Worm (Caenorhabditis elegans) whole organism, mixed stage, embryonic: Measurements from ENCODE around the gene ZC404.15.

Experiments used
- M03D4.4 ChIP-seq: sonication (generic microtip); optimal IDR thresholded peaks from 2 replicates; lab custom pipeline; 2017; ENCODE audit warnings: mild to moderate bottlenecking, missing genetic modification characterization, missing compliant biosample characterization
- bed-3 ChIP-seq: fragments of 200-800 bp; sonication (Bioruptor generic); optimal IDR thresholded peaks from 3 replicates; lab custom pipeline; 2018; ENCODE audit warnings: mild to moderate bottlenecking, missing genetic modification characterization, moderate library complexity, missing compliant biosample characterization
- blmp-1 ChIP-seq: fragments of 150-350 bp; optimal IDR thresholded peaks from 2 replicates; lab custom pipeline; 2014; ENCODE audit warnings: missing biosample characterization, missing genetic modification characterization
- ceh-83 ChIP-seq: fragments of 200-800 bp; sonication (Bioruptor generic); optimal IDR thresholded peaks from 2 replicates; lab custom pipeline; 2018; ENCODE audit warnings: mild to moderate bottlenecking, missing genetic modification characterization, missing compliant biosample characterization
- ces-1 ChIP-seq: fragments of 150-350 bp; optimal IDR thresholded peaks from 2 replicates; lab custom pipeline; 2014; ENCODE audit warnings: missing biosample characterization, missing genetic modification reagents, missing genetic modification characterization
- cnd-1 ChIP-seq: fragments of 200-800 bp; sonication (Bioruptor generic); optimal IDR thresholded peaks from 2 replicates; lab custom pipeline; 2018; ENCODE audit warnings: mild to moderate bottlenecking, missing genetic modification characterization, missing compliant biosample characterization
- drap-1 ChIP-seq: fragments of 200-800 bp; sonication (Bioruptor generic); optimal IDR thresholded peaks from 3 replicates; lab custom pipeline; 2018; ENCODE audit warnings: mild to moderate bottlenecking, missing genetic modification characterization, missing compliant biosample characterization
- flh-1 ChIP-seq: fragments of 200-800 bp; sonication (Bioruptor generic); optimal IDR thresholded peaks from 2 replicates; lab custom pipeline; 2018; ENCODE audit warnings: mild to moderate bottlenecking, missing genetic modification characterization, moderate library complexity, missing compliant biosample characterization
- ham-2 ChIP-seq: fragments of 200-800 bp; sonication (Bioruptor generic); optimal IDR thresholded peaks from 2 replicates; lab custom pipeline; 2018; ENCODE audit warnings: mild to moderate bottlenecking, missing genetic modification characterization, missing compliant biosample characterization
- hlh-1 ChIP-seq: fragments of 150-350 bp; optimal IDR thresholded peaks from 2 replicates; lab custom pipeline; 2014; ENCODE audit warnings: missing biosample characterization, missing genetic modification reagents, missing genetic modification characterization
- lin-13 ChIP-seq: fragments of 150-350 bp; optimal IDR thresholded peaks from 2 replicates; lab custom pipeline; 2014; ENCODE audit warnings: missing biosample characterization, missing genetic modification characterization
- lin-32 ChIP-seq: fragments of 200-800 bp; sonication (Bioruptor generic); optimal IDR thresholded peaks from 2 replicates; lab custom pipeline; 2018; ENCODE audit warnings: mild to moderate bottlenecking, missing genetic modification characterization, missing compliant biosample characterization
- mab-5 ChIP-seq: fragments of 150-350 bp; optimal IDR thresholded peaks from 2 replicates; lab custom pipeline; 2014; ENCODE audit warnings: missing biosample characterization, missing genetic modification characterization
- mep-1 ChIP-seq: fragments of 150-350 bp; optimal IDR thresholded peaks from 2 replicates; lab custom pipeline; 2017; ENCODE audit warnings: missing biosample characterization, missing genetic modification reagents, missing genetic modification characterization, inconsistent platforms
- mls-2 ChIP-seq: sonication (generic microtip); optimal IDR thresholded peaks from 2 replicates; lab custom pipeline; 2016; ENCODE audit warnings: mild to moderate bottlenecking, missing genetic modification characterization, moderate library complexity, missing compliant biosample characterization
- nhr-12 ChIP-seq: fragments of 150-350 bp; optimal IDR thresholded peaks from 2 replicates; lab custom pipeline; 2014; ENCODE audit warnings: missing biosample characterization, missing genetic modification characterization
- nhr-2 ChIP-seq: fragments of 150-350 bp; optimal IDR thresholded peaks from 2 replicates; lab custom pipeline; 2014; ENCODE audit warnings: missing biosample characterization, missing genetic modification characterization
- nhr-237 ChIP-seq: fragments of 150-350 bp; optimal IDR thresholded peaks from 2 replicates; lab custom pipeline; 2014; ENCODE audit warnings: missing biosample characterization, missing genetic modification characterization
- nhr-28 ChIP-seq: fragments of 150-350 bp; optimal IDR thresholded peaks from 2 replicates; lab custom pipeline; 2014; ENCODE audit warnings: missing biosample characterization, missing genetic modification characterization
- nhr-76 ChIP-seq: sonication (generic microtip); optimal IDR thresholded peaks from 2 replicates; lab custom pipeline; 2017; ENCODE audit warnings: missing biosample characterization, missing genetic modification characterization
- pha-4 ChIP-seq: fragments of 150-350 bp; optimal IDR thresholded peaks from 2 replicates; lab custom pipeline; 2018; ENCODE audit warnings: missing biosample characterization, missing genetic modification reagents, missing genetic modification characterization
- snpc-4 ChIP-seq: fragments of 150-350 bp; optimal IDR thresholded peaks from 2 replicates; lab custom pipeline; 2014; ENCODE audit warnings: missing biosample characterization, missing genetic modification characterization
- tbx-8 ChIP-seq: fragments of 200-800 bp; sonication (Bioruptor generic); optimal IDR thresholded peaks from 2 replicates; lab custom pipeline; 2018; ENCODE audit warnings: mild to moderate bottlenecking, missing genetic modification characterization, moderate library complexity, missing compliant biosample characterization
- unc-120 ChIP-seq: sonication (generic microtip); optimal IDR thresholded peaks from 2 replicates; lab custom pipeline; 2017; ENCODE audit warnings: missing genetic modification characterization, missing compliant biosample characterization; ENCODE audit not compliant: poor library complexity, severe bottlenecking
- ztf-11 ChIP-seq: fragments of 150-350 bp; optimal IDR thresholded peaks from 2 replicates; lab custom pipeline; 2014; ENCODE audit warnings: missing biosample characterization, missing genetic modification characterization

Gene ZC404.15

DNA sequence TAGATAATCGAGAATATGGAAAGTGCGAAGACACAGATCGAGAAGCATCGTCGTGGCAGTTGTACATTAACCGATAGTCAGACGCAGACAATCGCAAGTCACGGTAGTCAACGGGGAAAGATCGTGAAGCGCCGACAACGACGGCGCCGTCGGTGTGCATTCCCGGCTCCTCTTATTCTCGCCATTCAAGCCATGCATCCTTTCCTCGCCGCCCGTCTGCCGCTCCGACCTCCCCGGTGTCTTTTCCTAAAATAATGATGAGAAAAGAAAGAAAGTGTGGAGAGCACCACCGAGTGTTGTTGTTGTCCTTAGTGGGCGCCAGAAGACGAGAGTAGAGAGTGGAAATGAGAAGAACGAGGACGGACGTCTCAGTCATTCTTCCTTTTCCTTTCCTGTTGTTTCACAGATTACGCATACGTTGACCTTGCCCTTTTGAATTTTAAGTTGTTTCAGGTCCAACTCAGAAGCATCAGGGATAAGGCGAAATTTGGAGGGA is 13.5 kb downstream of the ZC404.15 start, which contains the start of gene ZC404.1:
TSS of gene ZC404.1 (plus strand) at position 446 of the 496 bp plus-strand sequence.
- TF ChIP-seq M03D4.4 (tag; lab: Kevin White, UChicago): no peak
- TF ChIP-seq pha-4 (tag; lab: Kevin White, UChicago): no peak
- TF ChIP-seq bed-3 (GFP tag; lab: Kevin White, UChicago): no peak
- no peak for TF ChIP-seq ztf-11 (tag; lab: Kevin White, UChicago)
- no peak for TF ChIP-seq snpc-4 (tag; lab: Kevin White, UChicago)
- no peak for TF ChIP-seq tbx-8
- no peak for TF ChIP-seq unc-120 (tag; lab: Kevin White, UChicago)
- no peak for TF ChIP-seq mep-1 (tag; lab: Kevin White, UChicago)
- no peak for TF ChIP-seq ceh-83 (GFP tag; lab: Kevin White, UChicago)
- TF ChIP-seq ces-1 (GFP tag; lab: Kevin White, UChicago): no peak

DNA sequence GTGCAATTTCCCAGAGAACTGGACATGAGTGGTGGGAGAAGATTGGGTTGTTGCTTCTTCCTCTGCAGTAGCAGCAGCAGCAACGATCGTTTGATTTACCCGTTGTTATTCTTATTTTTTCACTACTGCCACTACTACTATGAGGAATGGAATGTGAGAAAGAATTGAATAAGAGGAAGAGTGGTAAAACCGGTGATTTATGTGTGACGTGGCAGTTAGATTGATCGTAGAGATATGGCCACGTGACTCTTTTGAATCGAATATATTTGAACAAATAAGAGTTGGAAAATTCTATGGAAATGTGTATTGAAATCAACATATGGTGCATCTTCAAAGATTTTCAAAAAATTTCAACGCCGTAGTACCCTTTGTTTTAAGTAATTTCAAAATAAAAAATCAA is 16.0 kb downstream of the ZC404.15 start:
- no peak for TF ChIP-seq nhr-237 (tag; lab: Kevin White, UChicago)
- TF ChIP-seq nhr-28: no peak
- TF ChIP-seq nhr-12: no peak
- TF ChIP-seq bed-3 (GFP tag; lab: Kevin White, UChicago): no peak

DNA sequence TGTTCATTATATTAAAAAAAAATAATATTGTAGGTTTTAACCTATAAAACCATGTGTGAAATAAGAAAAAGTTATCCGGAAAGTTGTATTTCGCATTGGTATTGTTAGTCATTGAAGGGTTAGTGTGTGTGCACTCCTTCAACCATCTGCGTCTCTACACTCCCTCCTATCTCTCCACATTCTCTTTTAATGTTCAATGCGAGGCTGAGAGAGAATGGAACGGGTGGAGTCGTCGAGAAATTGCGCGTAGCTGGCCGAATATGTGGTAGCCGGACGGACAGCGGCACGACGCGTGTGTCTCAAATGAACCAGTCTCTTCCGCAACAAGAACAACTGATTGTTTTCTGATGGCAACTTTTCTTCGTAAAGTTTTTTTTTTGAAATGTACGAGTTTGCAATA is 16.6 kb downstream of the ZC404.15 start:
- TF ChIP-seq blmp-1 (tag; lab: Kevin White, UChicago): no peak
- no peak for TF ChIP-seq pha-4 (tag; lab: Kevin White, UChicago)
- TF ChIP-seq lin-13 (tag; lab: Kevin White, UChicago): no peak
- TF ChIP-seq ham-2 (GFP tag; lab: Kevin White, UChicago): peak; percentile 46
- peak; percentile 29 for TF ChIP-seq ces-1 (GFP tag; lab: Kevin White, UChicago)
- TF ChIP-seq ztf-11 (tag; lab: Kevin White, UChicago): no peak
- TF ChIP-seq unc-120 (tag; lab: Kevin White, UChicago): peak; percentile 79
- TF ChIP-seq hlh-1 (tag; lab: Kevin White, UChicago): peak; percentile 58
- peak; percentile 33 for TF ChIP-seq mls-2 (tag; lab: Kevin White, UChicago)

DNA sequence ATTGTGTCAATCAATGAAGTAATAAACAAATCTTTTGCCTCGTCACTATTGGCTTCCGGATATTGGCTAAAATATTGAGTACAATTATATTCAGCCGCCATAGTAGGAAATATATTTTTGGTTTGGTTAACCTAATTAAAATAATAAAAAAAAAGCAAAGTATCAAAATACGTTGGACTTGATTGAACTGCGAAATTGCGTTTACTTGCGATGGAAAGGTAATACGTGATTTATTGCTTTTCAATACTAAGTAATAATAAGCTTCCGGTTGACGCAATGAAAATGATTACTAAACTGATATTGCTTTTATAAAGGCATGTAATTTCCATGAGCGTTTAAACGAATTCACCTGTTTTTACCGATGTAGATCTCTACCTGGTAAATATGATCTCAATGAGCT is 19.3 kb downstream of the ZC404.15 start, which contains the start of gene dmsr-9:
TSS of gene dmsr-9 (minus strand) at position 101 of the 400 bp plus-strand sequence.
- TF ChIP-seq mls-2 (tag; lab: Kevin White, UChicago) (no peak), nhr-237 (tag; lab: Kevin White, UChicago) (no peak), nhr-76 (no peak), snpc-4 (tag; lab: Kevin White, UChicago) (no peak), bed-3 (GFP tag; lab: Kevin White, UChicago) (no peak), lin-13 (tag; lab: Kevin White, UChicago) (no peak), flh-1 (no peak), ztf-11 (tag; lab: Kevin White, UChicago) (no peak), cnd-1 (tag; lab: Kevin White, UChicago) (no peak), nhr-2 (tag; lab: Kevin White, UChicago) (no peak), mab-5 (tag; lab: Kevin White, UChicago) (no peak), lin-32 (GFP tag; lab: Kevin White, UChicago) (no peak), drap-1 (GFP tag; lab: Kevin White, UChicago) (no peak), ceh-83 (GFP tag; lab: Kevin White, UChicago) (no peak), M03D4.4 (tag; lab: Kevin White, UChicago) (no peak)

DNA sequence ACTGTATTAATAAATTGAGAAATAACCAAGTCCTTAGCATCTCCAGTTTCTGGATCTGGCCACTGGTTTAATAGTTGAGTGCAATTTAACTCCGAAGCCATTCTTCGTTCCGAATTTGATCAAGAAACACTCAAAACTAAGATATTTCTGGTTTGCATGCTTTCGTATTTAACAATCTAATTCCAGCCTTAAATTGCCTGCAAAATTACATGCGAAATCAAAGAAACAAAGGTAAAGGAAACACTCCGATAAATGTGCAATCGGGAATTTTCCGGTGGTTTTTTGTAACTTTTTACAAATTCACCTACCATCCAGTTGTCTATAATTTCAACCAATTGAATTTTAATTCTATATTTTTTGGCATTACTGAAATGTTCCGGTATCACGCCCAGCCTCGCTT is 21.6 kb downstream of the ZC404.15 start, which contains the start of gene dmsr-10:
TSS of gene dmsr-10 (minus strand) at position 101 of the 400 bp plus-strand sequence.
- TF ChIP-seq tbx-8 (no peak), M03D4.4 (tag; lab: Kevin White, UChicago) (no peak), ham-2 (GFP tag; lab: Kevin White, UChicago) (no peak), bed-3 (GFP tag; lab: Kevin White, UChicago) (no peak), ces-1 (GFP tag; lab: Kevin White, UChicago) (no peak), ceh-83 (GFP tag; lab: Kevin White, UChicago) (no peak)
- TF ChIP-seq, all 35 proteins: peak for 0

DNA sequence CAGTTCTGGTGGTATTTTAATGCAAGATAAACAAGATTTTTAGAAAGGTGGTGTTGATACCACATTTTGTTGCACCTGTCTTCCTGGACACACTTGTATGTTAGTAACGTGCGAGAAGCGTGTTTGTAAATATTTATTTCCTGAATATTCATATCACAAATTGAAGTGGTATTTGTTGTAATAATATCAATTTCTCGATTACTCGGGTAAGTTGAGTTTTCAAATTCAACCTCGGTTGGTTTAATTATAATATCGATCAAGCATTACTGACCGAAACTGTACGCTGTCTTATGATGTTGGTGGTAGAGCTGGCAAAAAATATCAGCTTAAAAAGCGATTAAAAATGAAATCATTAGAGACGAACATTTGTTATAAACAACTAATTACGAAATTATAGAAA is 23.7 kb downstream of the ZC404.15 start, which contains the start of gene dmsr-11:
TSS of gene dmsr-11 (minus strand) at position 101 of the 400 bp plus-strand sequence.
- TF ChIP-seq mep-1 (tag; lab: Kevin White, UChicago) (no peak), drap-1 (GFP tag; lab: Kevin White, UChicago) (no peak), blmp-1 (tag; lab: Kevin White, UChicago) (no peak), unc-120 (tag; lab: Kevin White, UChicago) (no peak)
